Worm (Caenorhabditis elegans) whole organism, young adult: ENCODE data around the gene mrpl-42.

ENCODE experiments used
- B0019.2 ChIP-seq: fragments of 200-800 bp; sonication (Bioruptor generic); conservative IDR thresholded peaks from 2 replicates; pipeline ENCODE4 v1.3.6; 2022; ENCODE audit warnings: missing genetic modification reagents, missing genetic modification characterization, missing compliant biosample characterization
- B0261.1 ChIP-seq: sonication (generic microtip); optimal IDR thresholded peaks from 2 replicates; lab custom pipeline; 2016; ENCODE audit warnings: mild to moderate bottlenecking, missing genetic modification characterization, moderate library complexity, missing compliant biosample characterization
- C06A6.2 ChIP-seq: fragments of 200-800 bp; sonication (Bioruptor generic); conservative IDR thresholded peaks from 2 replicates; pipeline ENCODE4 v1.3.6; 2022; ENCODE audit warnings: missing genetic modification characterization, missing compliant biosample characterization
- C17E4.6 ChIP-seq: fragments of 200-800 bp; sonication (Bioruptor generic); IDR thresholded peaks from 2 replicates; pipeline ENCODE4 v1.3.6; 2022; ENCODE audit warnings: missing genetic modification reagents, missing genetic modification characterization, missing compliant biosample characterization
- F33H1.4 ChIP-seq: fragments of 200-800 bp; sonication (Bioruptor generic); IDR thresholded peaks from 2 replicates; pipeline ENCODE4 v1.3.6; 2022; ENCODE audit warnings: missing genetic modification reagents, missing genetic modification characterization, missing compliant biosample characterization
- F57A8.1 ChIP-seq: fragments of 200-800 bp; sonication (Bioruptor generic); optimal IDR thresholded peaks from 2 replicates; lab custom pipeline; 2018; ENCODE audit warnings: mild to moderate bottlenecking, missing genetic modification characterization, moderate library complexity, missing compliant biosample characterization
- T07F8.4 ChIP-seq: sonication (generic microtip); optimal IDR thresholded peaks from 2 replicates; lab custom pipeline; 2016; ENCODE audit warnings: mild to moderate bottlenecking, missing genetic modification characterization, moderate library complexity, missing compliant biosample characterization
- ZK185.1 ChIP-seq: sonication (generic microtip); optimal IDR thresholded peaks from 2 replicates; lab custom pipeline; 2016; ENCODE audit warnings: mild to moderate bottlenecking, missing genetic modification characterization, missing compliant biosample characterization; ENCODE audit not compliant: poor library complexity, severe bottlenecking
- athp-1 ChIP-seq: sonication (generic microtip); optimal IDR thresholded peaks from 2 replicates; lab custom pipeline; 2017; ENCODE audit warnings: mild to moderate bottlenecking, missing genetic modification characterization, missing compliant biosample characterization
- attf-3 ChIP-seq: fragments of 200-800 bp; sonication (Bioruptor generic); conservative IDR thresholded peaks from 2 replicates; pipeline ENCODE4 v1.3.6; 2022; ENCODE audit warnings: missing genetic modification reagents, missing genetic modification characterization, missing compliant biosample characterization
- attf-5 ChIP-seq: fragments of 200-800 bp; sonication (Bioruptor generic); optimal IDR thresholded peaks from 2 replicates; lab custom pipeline; 2018; ENCODE audit warnings: mild to moderate bottlenecking, missing genetic modification characterization, missing compliant biosample characterization
- cebp-1 ChIP-seq, 2 experiments: fragments of 200-800 bp in 1 of 2; sonication (Bioruptor generic) in 1 of 2; sonication (generic microtip) in 1 of 2; IDR thresholded peaks in 1 of 2; optimal IDR thresholded peaks in 1 of 2; 2 replicates each; pipeline versions ENCODE4 v1.3.6 to Lab custom; 2017 to 2022; ENCODE audit warnings: missing compliant biosample characterization in 2 of 2, missing genetic modification characterization in 2 of 2, mild to moderate bottlenecking in 1 of 2, missing genetic modification reagents in 1 of 2, moderate library complexity in 1 of 2
- cebp-2 ChIP-seq: fragments of 200-800 bp; sonication (Bioruptor generic); IDR thresholded peaks from 2 replicates; pipeline ENCODE4 v1.3.6; 2022; ENCODE audit warnings: missing genetic modification characterization, missing compliant biosample characterization
- ceh-40 ChIP-seq: fragments of 200-800 bp; sonication (Bioruptor generic); IDR thresholded peaks from 2 replicates; pipeline ENCODE4 v1.3.6; 2022; ENCODE audit warnings: missing genetic modification characterization, missing compliant biosample characterization
- dpff-1 ChIP-seq: sonication (generic microtip); optimal IDR thresholded peaks from 2 replicates; lab custom pipeline; 2017; ENCODE audit warnings: mild to moderate bottlenecking, missing genetic modification characterization, missing compliant biosample characterization
- dpl-1 ChIP-seq: fragments of 150-350 bp; optimal IDR thresholded peaks from 2 replicates; lab custom pipeline; 2014; ENCODE audit warnings: missing biosample characterization, missing genetic modification reagents, missing genetic modification characterization
- egl-18 ChIP-seq: fragments of 200-800 bp; sonication (Bioruptor generic); IDR thresholded peaks from 2 replicates; pipeline ENCODE4 v1.3.6; 2022; ENCODE audit warnings: missing genetic modification reagents, missing genetic modification characterization, missing compliant biosample characterization
- egrh-3 ChIP-seq: fragments of 200-800 bp; sonication (Bioruptor generic); IDR thresholded peaks from 2 replicates; pipeline ENCODE4 v1.3.6; 2022; ENCODE audit warnings: missing genetic modification reagents, missing genetic modification characterization, missing compliant biosample characterization
- ekl-4 ChIP-seq: fragments of 200-800 bp; sonication (Bioruptor generic); IDR thresholded peaks from 2 replicates; pipeline ENCODE4 v1.3.6; 2022; ENCODE audit warnings: missing genetic modification reagents, missing genetic modification characterization, missing compliant biosample characterization
- hmg-1.2 ChIP-seq: fragments of 200-800 bp; sonication (Bioruptor generic); IDR thresholded peaks from 2 replicates; pipeline ENCODE4 v1.3.6; 2022; ENCODE audit warnings: missing genetic modification reagents, missing genetic modification characterization, missing compliant biosample characterization
- let-526 ChIP-seq: fragments of 200-800 bp; sonication (Bioruptor generic); IDR thresholded peaks from 2 replicates; pipeline ENCODE4 v1.3.6; 2022; ENCODE audit warnings: missing genetic modification reagents, missing genetic modification characterization, missing compliant biosample characterization
- lin-35 ChIP-seq, 3 experiments: fragments of 150-350 bp in 2 of 3; sonication (generic microtip) in 1 of 3; optimal IDR thresholded peaks; 2 replicates each; lab custom pipeline; 2014 to 2018; ENCODE audit warnings: missing biosample characterization in 3 of 3, missing genetic modification characterization in 3 of 3, missing genetic modification reagents in 3 of 3
- lin-40 ChIP-seq: sonication (generic microtip); optimal IDR thresholded peaks from 2 replicates; lab custom pipeline; 2016; ENCODE audit warnings: missing genetic modification characterization, mild to moderate bottlenecking, missing compliant biosample characterization, missing genotype, missing genetic modification reagents
- lir-1 ChIP-seq: fragments of 200-800 bp; sonication (Bioruptor generic); conservative IDR thresholded peaks from 2 replicates; pipeline ENCODE4 v1.3.6; 2022; ENCODE audit warnings: missing genetic modification reagents, missing genetic modification characterization, missing compliant biosample characterization
- lsl-1 ChIP-seq: fragments of 200-800 bp; sonication (Bioruptor generic); optimal IDR thresholded peaks from 2 replicates; lab custom pipeline; 2018; ENCODE audit warnings: mild to moderate bottlenecking, missing genetic modification characterization, moderate library complexity, missing compliant biosample characterization
- madf-3 ChIP-seq: fragments of 200-800 bp; sonication (Bioruptor generic); IDR thresholded peaks from 2 replicates; pipeline ENCODE4 v1.3.6; 2022; ENCODE audit warnings: missing genetic modification reagents, missing genetic modification characterization, missing compliant biosample characterization
- madf-8 ChIP-seq: fragments of 200-800 bp; sonication (Bioruptor generic); conservative IDR thresholded peaks from 2 replicates; pipeline ENCODE4 v1.3.6; 2022; ENCODE audit warnings: missing genetic modification reagents, missing genetic modification characterization, missing compliant biosample characterization
- mcd-1 ChIP-seq: fragments of 200-800 bp; sonication (Bioruptor generic); IDR thresholded peaks from 2 replicates; pipeline ENCODE4 v1.3.6; 2022; ENCODE audit warnings: missing genetic modification reagents, missing genetic modification characterization, missing compliant biosample characterization
- nfya-1 ChIP-seq: sonication (generic microtip); optimal IDR thresholded peaks from 2 replicates; lab custom pipeline; 2017; ENCODE audit warnings: antibody characterized with exemption, missing compliant biosample characterization, missing genetic modification characterization, borderline replicate concordance; ENCODE audit not compliant: insufficient read depth
- nfya-2 ChIP-seq: fragments of 200-800 bp; sonication (Bioruptor generic); IDR thresholded peaks from 2 replicates; pipeline ENCODE4 v1.3.6; 2022; ENCODE audit warnings: missing genetic modification reagents, missing genetic modification characterization, missing compliant biosample characterization
- nfyb-1 ChIP-seq: fragments of 200-800 bp; sonication (Bioruptor generic); IDR thresholded peaks from 2 replicates; pipeline ENCODE4 v1.3.6; 2022; ENCODE audit warnings: missing genetic modification reagents, missing genetic modification characterization, missing compliant biosample characterization
- nhr-80 ChIP-seq: sonication (generic microtip); optimal IDR thresholded peaks from 2 replicates; lab custom pipeline; 2016; ENCODE audit warnings: missing genetic modification characterization, missing compliant biosample characterization
- pbrm-1 ChIP-seq: fragments of 200-800 bp; sonication (Bioruptor generic); IDR thresholded peaks from 2 replicates; pipeline ENCODE4 v1.3.6; 2022; ENCODE audit warnings: missing genetic modification reagents, missing genetic modification characterization, missing compliant biosample characterization
- rec-8 ChIP-seq, 2 experiments: sonication (generic microtip); optimal IDR thresholded peaks; 2 replicates each; lab custom pipeline; 2016; ENCODE audit warnings: mild to moderate bottlenecking in 2 of 2, missing genetic modification characterization in 2 of 2, missing genetic modification reagents in 2 of 2, missing genotype in 2 of 2, missing biosample characterization in 1 of 2, missing compliant biosample characterization in 1 of 2, moderate library complexity in 1 of 2
- repo-1 ChIP-seq: sonication (generic microtip); optimal IDR thresholded peaks from 2 replicates; lab custom pipeline; 2017; ENCODE audit warnings: mild to moderate bottlenecking, missing genetic modification characterization, missing compliant biosample characterization
- sdz-38 ChIP-seq: sonication (generic microtip); optimal IDR thresholded peaks from 2 replicates; lab custom pipeline; 2016; ENCODE audit warnings: missing genotype, missing genetic modification characterization, missing compliant biosample characterization
- snpc-1.1 ChIP-seq: sonication (generic microtip); optimal IDR thresholded peaks from 2 replicates; lab custom pipeline; 2017; ENCODE audit warnings: missing genetic modification characterization, mild to moderate bottlenecking, missing compliant biosample characterization, antibody characterized with exemption, moderate library complexity, missing genotype, missing genetic modification reagents; ENCODE audit not compliant: insufficient read depth
- tlf-1 ChIP-seq: fragments of 200-800 bp; sonication (Bioruptor generic); optimal IDR thresholded peaks from 2 replicates; lab custom pipeline; 2018; ENCODE audit warnings: mild to moderate bottlenecking, missing genetic modification characterization, missing compliant biosample characterization
- xnd-1 ChIP-seq: sonication (generic microtip); optimal IDR thresholded peaks from 2 replicates; lab custom pipeline; 2016; ENCODE audit warnings: missing genotype, missing genetic modification reagents, missing genetic modification characterization, missing compliant biosample characterization
- zfh-2 ChIP-seq: fragments of 200-800 bp; sonication (Bioruptor generic); conservative IDR thresholded peaks from 2 replicates; pipeline ENCODE4 v1.3.6; 2022; ENCODE audit warnings: missing genetic modification reagents, missing genetic modification characterization, missing compliant biosample characterization
- ztf-6 ChIP-seq: fragments of 200-800 bp; sonication (Bioruptor generic); IDR thresholded peaks from 2 replicates; pipeline ENCODE4 v1.3.6; 2022; ENCODE audit warnings: missing genetic modification reagents, missing genetic modification characterization, missing compliant biosample characterization

The mrpl-42 gene

DNA sequence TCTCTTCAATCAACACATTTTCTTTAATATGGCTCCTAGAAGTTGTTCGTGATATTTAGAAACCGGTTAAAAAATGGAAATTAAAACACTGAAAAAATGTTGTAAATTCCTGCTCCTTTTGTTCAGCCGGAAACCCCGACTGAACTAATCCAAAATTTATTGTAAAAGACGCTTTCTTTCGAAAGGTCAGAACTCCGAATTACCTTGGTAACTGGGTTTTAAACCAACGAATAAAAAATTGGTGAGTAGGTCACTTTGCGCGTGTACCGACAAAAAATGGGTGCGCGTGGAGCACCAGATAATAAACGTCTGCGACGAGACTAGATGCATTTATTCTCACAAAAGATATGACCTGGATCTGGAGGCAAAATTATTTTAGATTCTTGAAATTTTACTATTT is 36.3 kb upstream of the mrpl-42 start (continued):
- TF ChIP-seq pbrm-1 (GFP tag; lab: Robert Waterston, UW) (peak; percentile 61; the same call in 1 of the 2 replicates), ekl-4 (no peak), nfya-2 (GFP tag; lab: Robert Waterston, UW) (no peak)

DNA sequence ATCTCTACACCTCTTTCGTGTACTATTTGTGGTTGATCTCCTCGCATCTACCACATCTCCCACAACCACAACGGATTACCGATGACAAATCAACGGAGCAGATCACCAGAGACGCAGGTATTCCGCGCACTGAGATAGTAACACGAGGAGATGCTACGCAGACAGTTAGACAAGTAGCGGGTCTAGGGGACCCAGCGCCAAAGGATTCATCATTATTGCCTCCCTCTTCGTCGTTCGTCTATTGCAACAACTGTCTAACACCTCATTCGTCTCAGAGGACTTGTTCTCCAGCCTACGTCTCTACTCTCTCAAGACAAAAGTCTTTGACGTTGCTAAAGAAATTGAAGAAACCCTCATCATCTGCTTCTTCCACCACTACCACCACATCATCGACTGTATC is 27.3 kb upstream of the mrpl-42 start:
- TF ChIP-seq madf-3 (no peak), lin-40 (peak; percentile 16), mcd-1 (GFP tag; lab: Robert Waterston, UW) (0 out of 2 replicates have a peak, but pooled peaks have one; percentile 20), hmg-1.2 (GFP tag; lab: Robert Waterston, UW) (peak; percentile 50; the same call in 1 of the 2 replicates), attf-5 (GFP tag; lab: Kevin White, UChicago) (peak; percentile 8), egl-18 (GFP tag; lab: Robert Waterston, UW) (no peak)

DNA sequence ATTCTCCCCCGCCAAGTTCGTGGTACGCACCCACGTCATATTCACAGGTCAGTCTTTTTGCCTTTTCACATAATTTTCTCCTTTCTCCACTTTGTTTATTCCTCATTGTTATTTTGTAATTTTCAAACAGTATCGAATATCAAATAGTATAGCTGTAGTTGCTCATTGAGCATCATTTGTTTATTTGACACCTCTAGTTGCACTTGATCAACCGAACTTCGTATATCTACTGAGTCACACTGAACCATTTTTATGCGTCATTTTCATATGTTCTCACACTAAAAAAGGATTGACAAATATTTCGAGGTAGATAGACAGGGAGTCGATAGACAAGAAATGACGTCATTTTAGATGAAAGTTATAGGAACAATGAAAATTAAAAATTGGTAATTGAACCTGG is 26.0 kb upstream of the mrpl-42 start:
- TF ChIP-seq egrh-3, result no peak
- TF ChIP-seq dpl-1 (GFP tag; lab: Kevin White, UChicago), result no peak
- TF ChIP-seq zfh-2 (GFP tag; lab: Robert Waterston, UW), result no peak
- TF ChIP-seq B0261.1 (tag; lab: Kevin White, UChicago), result no peak
- TF ChIP-seq C06A6.2, result no peak
- no peak for TF ChIP-seq ZK185.1 (tag; lab: Kevin White, UChicago)
- no peak for TF ChIP-seq ztf-6 (GFP tag; lab: Robert Waterston, UW)
- no peak for TF ChIP-seq dpff-1
- no peak for TF ChIP-seq lin-40
- no peak for TF ChIP-seq F33H1.4 (GFP tag; lab: Robert Waterston, UW)
- no peak for TF ChIP-seq madf-8 (GFP tag; lab: Robert Waterston, UW)
- TF ChIP-seq sdz-38, result no peak
- no peak for TF ChIP-seq F57A8.1 (GFP tag; lab: Kevin White, UChicago)
- no peak for TF ChIP-seq tlf-1
- TF ChIP-seq ceh-40 (GFP tag; lab: Robert Waterston, UW), result no peak
- TF ChIP-seq, all 124 proteins: peak for 0

DNA sequence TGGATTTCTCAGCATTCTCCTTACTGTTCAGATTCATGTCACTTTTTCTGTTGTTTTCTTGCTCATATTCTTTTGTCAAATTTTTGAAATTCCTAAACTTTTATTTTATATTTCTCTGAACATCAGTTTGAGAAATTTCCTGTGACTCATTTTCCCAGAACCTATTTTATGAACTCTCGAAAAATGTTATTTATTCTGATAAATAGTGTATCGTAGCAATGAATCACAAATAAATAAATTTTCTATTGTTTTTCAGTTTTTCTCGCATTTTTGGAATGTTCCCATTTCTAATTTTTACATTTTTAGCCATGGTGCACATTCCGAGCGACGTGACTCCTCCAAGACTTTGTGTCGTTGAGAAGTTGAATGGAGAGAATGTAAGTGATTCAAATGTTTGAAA is 24.5 kb upstream of the mrpl-42 start, which contains the start of gene nrfl-1:
nrfl-1 (plus strand) TSS at position 301 of the 400 bp plus-strand sequence.
- no peak for TF ChIP-seq nfya-1 (tag; lab: Kevin White, UChicago)
- no peak for TF ChIP-seq tlf-1
- no peak for TF ChIP-seq T07F8.4 (tag; lab: Kevin White, UChicago)
- no peak for TF ChIP-seq repo-1
- TF ChIP-seq lir-1 (GFP tag; lab: Robert Waterston, UW), result no peak
- TF ChIP-seq, all 124 proteins: peak for 0

DNA sequence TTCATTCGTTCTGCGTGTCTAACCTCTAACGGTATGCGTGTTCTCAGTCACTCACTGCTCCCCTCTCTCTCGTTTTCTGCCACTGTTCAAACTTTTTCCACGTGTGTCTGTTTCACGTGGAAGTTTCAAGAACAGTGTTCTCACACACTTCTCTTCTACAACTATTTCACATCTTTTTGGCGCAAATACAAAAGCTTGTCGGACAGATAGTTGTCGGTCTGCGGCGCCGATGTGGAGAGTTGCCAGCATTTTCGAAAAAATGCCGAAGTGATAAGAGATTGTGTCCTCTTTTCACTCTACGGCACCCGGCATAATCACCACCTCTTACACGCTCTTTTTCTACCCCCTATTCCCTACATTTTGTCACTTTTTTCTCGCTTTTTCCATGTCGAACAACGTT is 24.1 kb upstream of the mrpl-42 start:
- TF ChIP-seq attf-3 (GFP tag; lab: Robert Waterston, UW) (no peak), attf-5 (GFP tag; lab: Kevin White, UChicago) (peak; percentile 25), let-526 (GFP tag; lab: Robert Waterston, UW) (peak; percentile 12; the same call in 1 of the 2 replicates), mcd-1 (GFP tag; lab: Robert Waterston, UW) (no peak), B0019.2 (GFP tag; lab: Robert Waterston, UW) (no peak), nfyb-1 (GFP tag; lab: Robert Waterston, UW) (no peak), cebp-1 (GFP tag; IDR thresholded peaks at IDR 0.05; lab: Robert Waterston, UW) (no peak), cebp-1 (tag; optimal IDR thresholded peaks at IDR 0.05; lab: Kevin White, UChicago) (no peak), nhr-80 (tag; lab: Kevin White, UChicago) (peak; percentile 85), athp-1 (tag; lab: Kevin White, UChicago) (no peak), egl-18 (GFP tag; lab: Robert Waterston, UW) (no peak), snpc-1.1 (tag; lab: Kevin White, UChicago) (no peak), rec-8 (tag; optimal IDR thresholded peaks at IDR 0.05; lab: Kevin White, UChicago) (no peak), lsl-1 (GFP tag; lab: Kevin White, UChicago) (no peak), lin-35 (GFP tag; optimal IDR thresholded peaks at IDR 0.05; lab: Kevin White, UChicago) (no peak), ztf-6 (GFP tag; lab: Robert Waterston, UW) (no peak), xnd-1 (tag; lab: Kevin White, UChicago) (no peak), C17E4.6 (GFP tag; lab: Robert Waterston, UW) (no peak), cebp-2 (GFP tag; lab: Robert Waterston, UW) (0 out of 2 replicates have a peak, but pooled peaks have one; percentile 69)
